Fruit fly (Drosophila melanogaster) whole organism: Measurements from ENCODE around the gene pins.

ENCODE experiments used
- CG8478 ChIP-seq: fragments of >200 bp; optimal IDR thresholded peaks from 2 replicates; lab custom pipeline; 2018; ENCODE audit warnings: inconsistent platforms
- Dll ChIP-seq: fragments of >200 bp; optimal IDR thresholded peaks from 2 replicates; lab custom pipeline; 2017
- EcR ChIP-seq, 2 experiments: fragments of >200 bp; optimal IDR thresholded peaks; 2 replicates each; lab custom pipeline; 2017; ENCODE audit warnings: missing biosample characterization in 2 of 2, missing genetic modification characterization in 2 of 2, missing genetic modification reagents in 2 of 2
- pan ChIP-seq: fragments of >200 bp; optimal IDR thresholded peaks from 2 replicates; lab custom pipeline; 2017
- psq ChIP-seq: fragments of >200 bp; optimal IDR thresholded peaks from 2 replicates; lab custom pipeline; 2017
- usp ChIP-seq: fragments of >200 bp; optimal IDR thresholded peaks from 2 replicates; lab custom pipeline; 2017; ENCODE audit warnings: missing biosample characterization, missing genetic modification characterization, mixed read lengths

DNA sequence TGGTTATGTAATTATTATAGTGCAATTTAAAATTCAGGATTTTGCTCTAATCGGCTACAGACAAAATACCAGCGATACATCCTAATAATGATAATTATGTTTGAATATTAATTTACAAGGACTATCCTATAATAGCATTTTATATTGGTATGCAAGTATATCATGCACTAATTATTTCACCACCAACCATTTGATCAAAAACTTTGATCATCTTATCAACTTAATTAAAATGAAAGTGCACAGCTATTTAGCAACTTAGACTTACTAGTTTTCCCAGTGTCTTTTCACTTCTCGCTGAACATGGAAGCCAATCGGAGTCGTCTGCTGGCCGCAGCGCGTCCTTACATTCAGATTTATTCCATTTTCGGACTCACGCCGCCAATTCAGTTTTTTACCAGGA, 36.9 kb upstream of the pins start, which contains the start of gene Gr98d:
- TF ChIP-seq usp (GFP tag; lab: Kevin White, UChicago) (no peak), pan (lab: Kevin White, UChicago) (no peak), psq (lab: Kevin White, UChicago) (no peak), CG8478 (lab: Kevin White, UChicago) (no peak), Dll (lab: Kevin White, UChicago) (no peak), EcR (GFP tag; optimal IDR thresholded peaks at IDR 0.05; lab: Kevin White, UChicago) (no peak)
